Worm (Caenorhabditis elegans) whole organism, midembryonic: Measurements from ENCODE around the gene nlp-32.

Source experiments
- T22C8.4 ChIP-seq: fragments of 200-800 bp; sonication (Bioruptor generic); IDR thresholded peaks from 2 replicates; pipeline ENCODE4 v1.3.6; 2022; ENCODE audit warnings: missing genetic modification characterization, missing compliant biosample characterization
- cog-1 ChIP-seq: sonication (generic microtip); optimal IDR thresholded peaks from 2 replicates; lab custom pipeline; 2016; ENCODE audit warnings: missing genetic modification characterization, missing compliant biosample characterization
- flt-1 ChIP-seq: fragments of 200-800 bp; sonication (Bioruptor generic); IDR thresholded peaks from 2 replicates; pipeline ENCODE4 v1.3.6; 2022; ENCODE audit warnings: missing genetic modification characterization, missing compliant biosample characterization
- med-1 ChIP-seq: sonication (generic microtip); optimal IDR thresholded peaks from 2 replicates; lab custom pipeline; 2017; ENCODE audit warnings: missing genetic modification characterization, mild to moderate bottlenecking, missing compliant biosample characterization, antibody characterized with exemption, missing genetic modification reagents; ENCODE audit not compliant: insufficient read depth
- ref-1 ChIP-seq: fragments of 200-800 bp; sonication (Bioruptor generic); conservative IDR thresholded peaks from 2 replicates; pipeline ENCODE4 v1.3.6; 2022; ENCODE audit warnings: missing genetic modification reagents, missing genetic modification characterization, missing compliant biosample characterization
- ztf-23 ChIP-seq: fragments of 200-800 bp; sonication (Bioruptor generic); IDR thresholded peaks from 2 replicates; pipeline ENCODE4 v1.3.6; 2022; ENCODE audit warnings: missing genetic modification reagents, missing genetic modification characterization, missing compliant biosample characterization
- ztf-29 ChIP-seq: fragments of 200-800 bp; sonication (Bioruptor generic); IDR thresholded peaks from 2 replicates; pipeline ENCODE4 v1.3.6; 2022; ENCODE audit warnings: missing genetic modification reagents, missing genetic modification characterization, missing compliant biosample characterization

DNA sequence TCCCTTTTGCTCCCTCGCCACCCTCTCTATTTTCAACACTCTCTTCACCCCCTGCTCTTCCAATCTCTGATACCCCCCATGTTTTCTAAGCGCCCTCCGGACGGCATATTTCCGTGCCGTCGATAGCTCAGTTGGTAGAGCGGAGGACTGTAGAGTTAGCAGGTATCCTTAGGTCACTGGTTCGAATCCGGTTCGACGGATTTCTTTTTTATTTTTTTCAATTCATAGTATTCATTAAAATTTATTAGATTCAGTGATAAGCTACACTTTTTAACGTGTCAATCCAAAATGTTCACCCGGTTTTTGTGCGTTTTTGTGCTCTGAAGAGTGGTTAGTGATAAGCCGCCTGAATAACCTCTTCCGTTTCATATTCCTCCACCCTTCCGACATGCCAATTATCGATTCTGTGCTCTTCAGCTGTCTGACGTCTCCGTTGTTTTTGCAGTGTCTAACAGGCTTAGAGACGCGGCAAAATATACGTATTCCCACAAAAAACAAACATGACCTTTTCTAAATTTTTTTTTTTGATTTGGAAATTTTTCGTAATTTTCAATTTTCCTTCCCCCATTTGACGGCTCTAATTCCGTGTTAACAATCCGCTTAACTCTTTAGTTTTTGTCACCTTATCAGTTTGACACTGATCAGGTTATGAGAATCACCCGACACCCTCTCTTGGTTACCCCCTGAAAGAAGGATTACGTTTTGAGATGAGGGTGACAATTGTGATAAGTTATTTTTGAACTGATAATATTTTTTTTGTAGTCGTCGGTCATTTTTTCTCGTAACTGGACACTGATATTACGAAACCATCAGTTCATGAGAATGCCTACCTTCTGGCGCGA is 49.1 kb upstream of the nlp-32 start:
- peak; percentile 94 for TF ChIP-seq flt-1 (GFP tag; lab: Robert Waterston, UW)
- TF ChIP-seq ref-1 (GFP tag; lab: Robert Waterston, UW), result peak; percentile 77
- TF ChIP-seq med-1 (GFP tag; lab: Kevin White, UChicago), result peak; percentile 34
- TF ChIP-seq cog-1 (tag; lab: Kevin White, UChicago), result no peak
- peak; percentile 84 for TF ChIP-seq ztf-23 (GFP tag; lab: Robert Waterston, UW)
- TF ChIP-seq T22C8.4, result peak; percentile 69
- TF ChIP-seq ztf-29 (GFP tag; lab: Robert Waterston, UW), result peak; percentile 60
